In the genomic region with DNA sequence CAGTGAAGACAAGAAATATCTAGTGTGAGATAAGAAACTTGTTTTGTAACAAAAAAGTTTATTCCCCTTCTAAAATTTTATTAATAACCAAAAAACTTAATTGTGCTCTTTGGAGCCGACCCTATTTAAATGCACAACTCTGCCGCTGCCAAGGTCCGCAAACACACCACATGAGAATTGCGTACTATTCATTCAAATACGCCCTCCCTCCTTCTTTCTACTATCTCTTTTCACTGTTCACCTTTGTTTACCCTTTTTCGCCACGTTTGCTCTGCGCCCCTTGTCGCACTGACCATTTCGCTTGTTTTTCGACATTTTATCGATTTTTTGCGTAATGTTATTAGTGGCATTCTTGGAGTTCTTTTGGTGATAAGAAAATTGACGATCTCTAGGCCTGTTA, we compare ENCODE assay signal across 8 worm cellular contexts.
TF ChIP-seq lines count a peak whose summit lies in the region.

No protein-coding gene starts in this region.

TF ChIP-seq in whole organism, L1 larva, 84 proteins besides CTCF, POLR2A, EP300 and RAD21 (continues in another document):
- TF ChIP-seq tbx-2 (tag; optimal IDR thresholded peaks at IDR 0.05; lab: Kevin White, UChicago): peak; percentile 46
- TF ChIP-seq nhr-71 (tag; optimal IDR thresholded peaks at IDR 0.05; lab: Kevin White, UChicago): peak; percentile 53
- TF ChIP-seq mep-1 (tag; optimal IDR thresholded peaks at IDR 0.05; lab: Kevin White, UChicago): peak; percentile 49
- TF ChIP-seq nhr-90 (tag; optimal IDR thresholded peaks at IDR 0.05; lab: Kevin White, UChicago; ENCODE audit: poor library complexity): peak; percentile 29
- peak; percentile 51 for TF ChIP-seq nhr-20 (tag; optimal IDR thresholded peaks at IDR 0.05; lab: Kevin White, UChicago)
- peak; percentile 39 for TF ChIP-seq C16A3.4 (tag; optimal IDR thresholded peaks at IDR 0.05; lab: Kevin White, UChicago)
- peak; percentile 51 for TF ChIP-seq nhr-85 (tag; lab: Kevin White, UChicago)
- TF ChIP-seq nhr-77 (tag; optimal IDR thresholded peaks at IDR 0.05; lab: Kevin White, UChicago): peak; percentile 19
- TF ChIP-seq blmp-1 (tag; optimal IDR thresholded peaks at IDR 0.05; lab: Kevin White, UChicago): peak; percentile 6
- no peak for TF ChIP-seq fkh-10 (GFP tag; optimal IDR thresholded peaks at IDR 0.05; lab: Kevin White, UChicago)
- TF ChIP-seq mdl-1 (tag; optimal IDR thresholded peaks at IDR 0.05; lab: Kevin White, UChicago): peak in 1 of 2 experiments; percentile 29

TF ChIP-seq in whole organism, L2 larva, 48 proteins besides CTCF, POLR2A, EP300 and RAD21 (continues in another document):
- peak; percentile 43 for TF ChIP-seq C34F6.9 (tag; optimal IDR thresholded peaks at IDR 0.05; lab: Kevin White, UChicago)
- peak; percentile 45 for TF ChIP-seq gmeb-1 (tag; optimal IDR thresholded peaks at IDR 0.05; lab: Kevin White, UChicago)
- TF ChIP-seq fos-1 (tag; optimal IDR thresholded peaks at IDR 0.05; lab: Kevin White, UChicago): peak; percentile 54
- peak; percentile 33 for TF ChIP-seq lin-13 (GFP tag; optimal IDR thresholded peaks at IDR 0.05; lab: Kevin White, UChicago)
- TF ChIP-seq lsy-2 (tag; optimal IDR thresholded peaks at IDR 0.05; lab: Kevin White, UChicago): peak in 1 of 2 experiments; percentile 43
- TF ChIP-seq unc-55 (GFP tag; optimal IDR thresholded peaks at IDR 0.05; lab: Kevin White, UChicago): peak; percentile 35
- peak; percentile 73 for TF ChIP-seq nhr-129 (tag; optimal IDR thresholded peaks at IDR 0.05; lab: Kevin White, UChicago)
- TF ChIP-seq sma-9 (GFP tag; optimal IDR thresholded peaks at IDR 0.05; lab: Kevin White, UChicago): peak; percentile 42
- no peak for TF ChIP-seq sma-9 (tag; optimal IDR thresholded peaks at IDR 0.05; lab: Kevin White, UChicago)
- peak; percentile 73 for TF ChIP-seq crh-2 (tag; optimal IDR thresholded peaks at IDR 0.05; lab: Kevin White, UChicago)
- TF ChIP-seq skn-1 (tag; optimal IDR thresholded peaks at IDR 0.05; lab: Kevin White, UChicago): no peak

TF ChIP-seq in whole organism, L3 larva, 47 proteins besides CTCF, POLR2A, EP300 and RAD21:
- no peak for TF ChIP-seq lin-39 (tag; optimal IDR thresholded peaks at IDR 0.05; lab: Kevin White, UChicago)
- TF ChIP-seq nfya-1 (tag; optimal IDR thresholded peaks at IDR 0.05; lab: Kevin White, UChicago; ENCODE audit: insufficient read depth): peak; percentile 41
- TF ChIP-seq elt-2 (tag; optimal IDR thresholded peaks at IDR 0.05; lab: Kevin White, UChicago): peak; percentile 71
- TF ChIP-seq jun-1 (tag; optimal IDR thresholded peaks at IDR 0.05; lab: Kevin White, UChicago): peak; percentile 12
- peak; percentile 43 for TF ChIP-seq pqm-1 (tag; optimal IDR thresholded peaks at IDR 0.05; lab: Kevin White, UChicago)
- peak; percentile 4 for TF ChIP-seq hmg-11 (tag; optimal IDR thresholded peaks at IDR 0.05; lab: Kevin White, UChicago)
- no peak for TF ChIP-seq fkh-10 (GFP tag; optimal IDR thresholded peaks at IDR 0.05; lab: Kevin White, UChicago)
- TF ChIP-seq pha-4 (tag; optimal IDR thresholded peaks at IDR 0.05; lab: Kevin White, UChicago): peak; percentile 96
- TF ChIP-seq ceh-28 (tag; optimal IDR thresholded peaks at IDR 0.05; lab: Kevin White, UChicago): peak; percentile 54

TF ChIP-seq in whole organism, L4 larva, 104 proteins besides CTCF, POLR2A, EP300 and RAD21 (continues in another document):
- TF ChIP-seq mep-1 (tag; optimal IDR thresholded peaks at IDR 0.05; lab: Kevin White, UChicago) (peak; percentile 62), D1046.2 (GFP tag; IDR thresholded peaks at IDR 0.05; lab: Robert Waterston, UW) (no peak), zfp-3 (GFP tag; conservative IDR thresholded peaks at IDR 0.05; lab: Robert Waterston, UW) (no peak), zip-2 (tag; optimal IDR thresholded peaks at IDR 0.05; lab: Kevin White, UChicago) (no peak), dmd-8 (GFP tag; IDR thresholded peaks at IDR 0.05; lab: Robert Waterston, UW) (no peak), mdt-29 (GFP tag; IDR thresholded peaks at IDR 0.05; lab: Robert Waterston, UW) (no peak), zip-11 (GFP tag; IDR thresholded peaks at IDR 0.05; lab: Robert Waterston, UW) (no peak), ceh-82 (tag; optimal IDR thresholded peaks at IDR 0.05; lab: Kevin White, UChicago) (no peak), daf-12 (tag; optimal IDR thresholded peaks at IDR 0.05; lab: Kevin White, UChicago) (no peak), ztf-11 (tag; optimal IDR thresholded peaks at IDR 0.05; lab: Kevin White, UChicago) (no peak), aly-2 (tag; optimal IDR thresholded peaks at IDR 0.05; lab: Kevin White, UChicago) (no peak), ctbp-1 (GFP tag; IDR thresholded peaks at IDR 0.05; lab: Robert Waterston, UW) (no peak), nhr-41 (GFP tag; IDR thresholded peaks at IDR 0.05; lab: Robert Waterston, UW) (no peak)

TF ChIP-seq in whole organism, late embryonic, 69 proteins besides CTCF, POLR2A, EP300 and RAD21 (continues in another document):
- TF ChIP-seq ceh-18 (tag; optimal IDR thresholded peaks at IDR 0.05; lab: Kevin White, UChicago): no peak
- no peak for TF ChIP-seq ceh-45 (GFP tag; IDR thresholded peaks at IDR 0.05; lab: Robert Waterston, UW)
- no peak for TF ChIP-seq K02D7.2 (tag; optimal IDR thresholded peaks at IDR 0.05; lab: Kevin White, UChicago)
- TF ChIP-seq ref-2 (tag; optimal IDR thresholded peaks at IDR 0.05; lab: Kevin White, UChicago): no peak
- peak; percentile 56 for TF ChIP-seq pax-1 (tag; optimal IDR thresholded peaks at IDR 0.05; lab: Kevin White, UChicago)
- no peak for TF ChIP-seq pha-2 (tag; optimal IDR thresholded peaks at IDR 0.05; lab: Kevin White, UChicago)
- TF ChIP-seq nfya-1 (tag; optimal IDR thresholded peaks at IDR 0.05; lab: Kevin White, UChicago): peak; percentile 23
- no peak for TF ChIP-seq pros-1 (tag; optimal IDR thresholded peaks at IDR 0.05; lab: Kevin White, UChicago)
- no peak for TF ChIP-seq tbx-7 (tag; optimal IDR thresholded peaks at IDR 0.05; lab: Kevin White, UChicago)
- no peak for TF ChIP-seq ahr-1 (tag; optimal IDR thresholded peaks at IDR 0.05; lab: Kevin White, UChicago)
- TF ChIP-seq gmeb-2 (tag; optimal IDR thresholded peaks at IDR 0.05; lab: Kevin White, UChicago): no peak
- no peak for TF ChIP-seq hlh-15 (tag; optimal IDR thresholded peaks at IDR 0.05; lab: Kevin White, UChicago)
- TF ChIP-seq C08G9.2 (tag; optimal IDR thresholded peaks at IDR 0.05; lab: Kevin White, UChicago): no peak

TF ChIP-seq in whole organism, midembryonic, 9 proteins besides CTCF, POLR2A, EP300 and RAD21:
- TF ChIP-seq T22C8.4 (GFP tag; IDR thresholded peaks at IDR 0.05; lab: Robert Waterston, UW): peak; percentile 61
- peak; percentile 9 for TF ChIP-seq cog-1 (tag; optimal IDR thresholded peaks at IDR 0.05; lab: Kevin White, UChicago)
- no peak for TF ChIP-seq klf-2 (GFP tag; conservative IDR thresholded peaks at IDR 0.05; lab: Robert Waterston, UW)
- 0 out of 2 replicates have a peak, but pooled peaks have one; percentile 46 for TF ChIP-seq flt-1 (GFP tag; IDR thresholded peaks at IDR 0.05; lab: Robert Waterston, UW)
TF ChIP-seq in whole organism, midembryonic: peak in this region for 3.

TF ChIP-seq in whole organism, mixed stage, embryonic, 35 proteins besides CTCF, POLR2A, EP300 and RAD21:
- peak; percentile 6 for TF ChIP-seq lsy-2 (tag; optimal IDR thresholded peaks at IDR 0.05; lab: Kevin White, UChicago)
- no peak for TF ChIP-seq sptf-1 (tag; optimal IDR thresholded peaks at IDR 0.05; lab: Kevin White, UChicago)
- TF ChIP-seq ceh-83 (GFP tag; optimal IDR thresholded peaks at IDR 0.05; lab: Kevin White, UChicago): no peak
- peak; percentile 33 for TF ChIP-seq ces-1 (GFP tag; optimal IDR thresholded peaks at IDR 0.05; lab: Kevin White, UChicago)
- TF ChIP-seq pha-4 (tag; optimal IDR thresholded peaks at IDR 0.05; lab: Kevin White, UChicago): peak; percentile 80
- no peak for TF ChIP-seq snpc-4 (tag; optimal IDR thresholded peaks at IDR 0.05; lab: Kevin White, UChicago)
- TF ChIP-seq nhr-237 (tag; optimal IDR thresholded peaks at IDR 0.05; lab: Kevin White, UChicago): peak; percentile 26
- TF ChIP-seq lin-13 (tag; optimal IDR thresholded peaks at IDR 0.05; lab: Kevin White, UChicago): peak; percentile 14
- TF ChIP-seq mep-1 (tag; optimal IDR thresholded peaks at IDR 0.05; lab: Kevin White, UChicago): peak; percentile 72

TF ChIP-seq in whole organism, young adult, 124 proteins besides CTCF, POLR2A, EP300 and RAD21:
- TF ChIP-seq tlf-1 (GFP tag; optimal IDR thresholded peaks at IDR 0.05; lab: Kevin White, UChicago): no peak
- TF ChIP-seq hsf-1 (GFP tag; IDR thresholded peaks at IDR 0.05; lab: Robert Waterston, UW): no peak
- no peak for TF ChIP-seq cebp-2 (GFP tag; IDR thresholded peaks at IDR 0.05; lab: Robert Waterston, UW)
- peak; percentile 59 for TF ChIP-seq pha-4 (tag; optimal IDR thresholded peaks at IDR 0.05; lab: Kevin White, UChicago)
- TF ChIP-seq xnd-1 (tag; optimal IDR thresholded peaks at IDR 0.05; lab: Kevin White, UChicago): no peak
- no peak for TF ChIP-seq let-526 (GFP tag; IDR thresholded peaks at IDR 0.05; lab: Robert Waterston, UW)
- no peak for TF ChIP-seq rpc-1 (optimal IDR thresholded peaks at IDR 0.05; lab: Kevin White, UChicago)
- TF ChIP-seq rpc-1 (tag; optimal IDR thresholded peaks at IDR 0.05; lab: Kevin White, UChicago): no peak
- TF ChIP-seq die-1 (tag; optimal IDR thresholded peaks at IDR 0.05; lab: Kevin White, UChicago): no peak
- TF ChIP-seq repo-1 (tag; optimal IDR thresholded peaks at IDR 0.05; lab: Kevin White, UChicago): no peak
- TF ChIP-seq pbrm-1 (GFP tag; IDR thresholded peaks at IDR 0.05; lab: Robert Waterston, UW): no peak
- no peak for TF ChIP-seq hlh-12 (tag; optimal IDR thresholded peaks at IDR 0.05; lab: Kevin White, UChicago)
- TF ChIP-seq tbp1 (GFP tag; optimal IDR thresholded peaks at IDR 0.05; lab: Kevin White, UChicago): peak; percentile 3
- no peak for TF ChIP-seq cebp-1 (GFP tag; IDR thresholded peaks at IDR 0.05; lab: Robert Waterston, UW)
- peak; percentile 33 for TF ChIP-seq cebp-1 (tag; optimal IDR thresholded peaks at IDR 0.05; lab: Kevin White, UChicago)
- no peak for TF ChIP-seq gei-17 (GFP tag; optimal IDR thresholded peaks at IDR 0.05; lab: Kevin White, UChicago)
- peak; percentile 69 for TF ChIP-seq nhr-80 (tag; optimal IDR thresholded peaks at IDR 0.05; lab: Kevin White, UChicago)
- TF ChIP-seq akir-1 (GFP tag; optimal IDR thresholded peaks at IDR 0.05; lab: Kevin White, UChicago): no peak
- no peak for TF ChIP-seq snpc-1.1 (tag; optimal IDR thresholded peaks at IDR 0.05; lab: Kevin White, UChicago; ENCODE audit: insufficient read depth)
- peak; percentile 91 for TF ChIP-seq attf-5 (GFP tag; optimal IDR thresholded peaks at IDR 0.05; lab: Kevin White, UChicago)
- TF ChIP-seq sea-2 (GFP tag; IDR thresholded peaks at IDR 0.05; lab: Robert Waterston, UW): no peak
- TF ChIP-seq F49E8.2 (tag; optimal IDR thresholded peaks at IDR 0.05; lab: Kevin White, UChicago; ENCODE audit: insufficient read depth): no peak
- no peak for TF ChIP-seq dpl-1 (GFP tag; optimal IDR thresholded peaks at IDR 0.05; lab: Kevin White, UChicago)
